Fruit fly (Drosophila melanogaster) whole organism, embryonic: Measurements from ENCODE around the gene Ppm1.

Source experiments
- Awh ChIP-seq: fragments of 200-800 bp; sonication (Bioruptor generic); IDR thresholded peaks from 2 replicates; pipeline ENCODE4, ENCODE4 v1.3.6; 2022; ENCODE audit warnings: missing biosample characterization, missing genetic modification characterization
- B-H2 ChIP-seq: fragments of 200-800 bp; sonication (Bioruptor generic); optimal IDR thresholded peaks from 2 replicates; lab custom pipeline; 2018; ENCODE audit warnings: missing biosample characterization, mild to moderate bottlenecking, missing genetic modification characterization
- CG10274 ChIP-seq: fragments of 200-800 bp; sonication (Bioruptor generic); optimal IDR thresholded peaks from 3 replicates; lab custom pipeline; 2017; ENCODE audit warnings: missing biosample characterization, mild to moderate bottlenecking, missing genetic modification characterization
- CG13894 ChIP-seq: fragments of 200-800 bp; sonication (Bioruptor generic); optimal IDR thresholded peaks from 3 replicates; lab custom pipeline; 2018; ENCODE audit warnings: missing biosample characterization, mild to moderate bottlenecking, missing genetic modification characterization, moderate library complexity
- CG14965 ChIP-seq: fragments of 200-800 bp; sonication (Bioruptor generic); optimal IDR thresholded peaks from 2 replicates; lab custom pipeline; 2016; ENCODE audit warnings: missing biosample characterization, missing genetic modification characterization, borderline replicate concordance
- CG1529 ChIP-seq: fragments of 200-800 bp; sonication (Bioruptor generic); optimal IDR thresholded peaks from 3 replicates; lab custom pipeline; 2018; ENCODE audit warnings: missing biosample characterization, missing genetic modification characterization
- CG17612 ChIP-seq: fragments of 200-800 bp; sonication (Bioruptor generic); IDR thresholded peaks from 2 replicates; pipeline ENCODE4 v1.3.6; 2022; ENCODE audit warnings: missing biosample characterization, missing genetic modification characterization
- CG18599 ChIP-seq: fragments of 200-800 bp; sonication (Bioruptor generic); optimal IDR thresholded peaks from 3 replicates; lab custom pipeline; 2017; ENCODE audit warnings: missing biosample characterization, missing genetic modification characterization, mild to moderate bottlenecking, moderate library complexity, missing genetic modification reagents
- CG18619 ChIP-seq: fragments of 200-800 bp; sonication (Bioruptor generic); optimal IDR thresholded peaks from 3 replicates; lab custom pipeline; 2017; ENCODE audit warnings: missing biosample characterization, mild to moderate bottlenecking, missing genetic modification characterization
- CG2116 ChIP-seq: fragments of 200-800 bp; sonication (Bioruptor generic); optimal IDR thresholded peaks from 3 replicates; lab custom pipeline; 2018; ENCODE audit warnings: missing biosample characterization, mild to moderate bottlenecking, missing genetic modification characterization
- CG2712 ChIP-seq: fragments of 200-800 bp; optimal IDR thresholded peaks from 3 replicates; lab custom pipeline; 2019; ENCODE audit warnings: missing biosample characterization, mild to moderate bottlenecking, missing genetic modification characterization, moderate library complexity
- CG2889 ChIP-seq: fragments of 200-800 bp; sonication (Bioruptor generic); IDR thresholded peaks from 3 replicates; pipeline ENCODE4 v1.3.6; 2022; ENCODE audit warnings: missing biosample characterization, missing genetic modification characterization
- CG30431 ChIP-seq: fragments of 200-800 bp; sonication (Bioruptor generic); optimal IDR thresholded peaks from 2 replicates; lab custom pipeline; 2017; ENCODE audit warnings: missing biosample characterization, missing genetic modification characterization
- CG3163 ChIP-seq: fragments of 200-800 bp; sonication (Bioruptor generic); optimal IDR thresholded peaks from 3 replicates; lab custom pipeline; 2016; ENCODE audit warnings: missing biosample characterization, missing genetic modification characterization
- CG32772 ChIP-seq: fragments of 200-800 bp; sonication (Bioruptor generic); IDR thresholded peaks from 2 replicates; pipeline ENCODE4 v1.3.6; 2022; ENCODE audit warnings: missing biosample characterization, missing genetic modification characterization
- CG3847 ChIP-seq: fragments of 200-800 bp; sonication (Bioruptor generic); IDR thresholded peaks from 2 replicates; pipeline ENCODE4 v1.3.6; 2022; ENCODE audit warnings: missing biosample characterization, missing genetic modification characterization
- CG7928 ChIP-seq: fragments of 200-800 bp; sonication (Bioruptor generic); optimal IDR thresholded peaks from 2 replicates; lab custom pipeline; 2017; ENCODE audit warnings: missing biosample characterization, mild to moderate bottlenecking, missing genetic modification characterization
- CG8281 ChIP-seq: fragments of 200-800 bp; sonication (Bioruptor generic); optimal IDR thresholded peaks from 2 replicates; lab custom pipeline; 2018; ENCODE audit warnings: missing biosample characterization, mild to moderate bottlenecking, missing genetic modification characterization, moderate library complexity
- CG8478 ChIP-seq: fragments of >200 bp; optimal IDR thresholded peaks from 2 replicates; lab custom pipeline; 2018
- CG9817 ChIP-seq: fragments of 200-800 bp; sonication (Bioruptor generic); optimal IDR thresholded peaks from 2 replicates; lab custom pipeline; 2018; ENCODE audit warnings: missing biosample characterization, mild to moderate bottlenecking, missing genetic modification characterization, moderate library complexity
- Dip2 ChIP-seq: fragments of 200-800 bp; sonication (Bioruptor generic); IDR thresholded peaks from 2 replicates; pipeline ENCODE4 v1.3.6; 2022; ENCODE audit warnings: missing biosample characterization, missing genetic modification characterization
- Dip3 ChIP-seq: fragments of 200-800 bp; sonication (Bioruptor generic); optimal IDR thresholded peaks from 3 replicates; lab custom pipeline; 2016; ENCODE audit warnings: missing biosample characterization, missing genetic modification characterization
- Dll ChIP-seq: fragments of 200-800 bp; sonication (Bioruptor generic); IDR thresholded peaks from 4 replicates; pipeline ENCODE4 v1.3.6; 2022; ENCODE audit warnings: missing biosample characterization, missing genetic modification characterization; ENCODE audit not compliant: partially characterized antibody
- Ets65A ChIP-seq: fragments of 200-800 bp; sonication (Bioruptor generic); peaks from one replicate; lab custom pipeline; 2016; ENCODE audit warnings: missing biosample characterization, missing genetic modification characterization
- Fer1 ChIP-seq: fragments of 200-800 bp; sonication (Bioruptor generic); optimal IDR thresholded peaks from 2 replicates; lab custom pipeline; 2017; ENCODE audit warnings: missing biosample characterization, mild to moderate bottlenecking, missing genetic modification characterization
- Fer2 ChIP-seq: fragments of 200-800 bp; sonication (Bioruptor generic); optimal IDR thresholded peaks from 2 replicates; lab custom pipeline; 2018; ENCODE audit warnings: missing biosample characterization, mild to moderate bottlenecking, missing genetic modification characterization, moderate library complexity
- HLHmδ ChIP-seq: fragments of 200-800 bp; sonication (Bioruptor generic); optimal IDR thresholded peaks from 2 replicates; lab custom pipeline; 2018; ENCODE audit warnings: missing biosample characterization, mild to moderate bottlenecking, missing genetic modification characterization, moderate library complexity
- Meics ChIP-seq: fragments of 200-800 bp; sonication (Bioruptor generic); optimal IDR thresholded peaks from 2 replicates; lab custom pipeline; 2017; ENCODE audit warnings: missing biosample characterization, mild to moderate bottlenecking, missing genetic modification characterization
- Myb ChIP-seq: fragments of 200-800 bp; sonication (Bioruptor generic); optimal IDR thresholded peaks from 2 replicates; lab custom pipeline; 2016; ENCODE audit warnings: missing biosample characterization, missing genetic modification characterization
- Nf-YB ChIP-seq: fragments of 200-800 bp; sonication (Bioruptor generic); optimal IDR thresholded peaks from 3 replicates; lab custom pipeline; 2019; ENCODE audit warnings: missing biosample characterization, mild to moderate bottlenecking, missing genetic modification characterization, moderate library complexity
- NfI ChIP-seq: fragments of 200-800 bp; sonication (Bioruptor generic); optimal IDR thresholded peaks from 3 replicates; lab custom pipeline; 2018; ENCODE audit warnings: missing biosample characterization, mild to moderate bottlenecking, missing genetic modification characterization, moderate library complexity
- Usf ChIP-seq: fragments of 200-800 bp; sonication (Bioruptor generic); optimal IDR thresholded peaks from 2 replicates; lab custom pipeline; 2017; ENCODE audit warnings: missing genotype, missing biosample characterization, missing genetic modification characterization
- az2 ChIP-seq: fragments of 200-800 bp; sonication (Bioruptor generic); optimal IDR thresholded peaks from 3 replicates; lab custom pipeline; 2016; ENCODE audit warnings: missing biosample characterization, missing genetic modification characterization
- dmrt11E ChIP-seq: fragments of 200-800 bp; sonication (Bioruptor generic); optimal IDR thresholded peaks from 3 replicates; lab custom pipeline; 2018; ENCODE audit warnings: missing biosample characterization, mild to moderate bottlenecking, missing genetic modification characterization, moderate library complexity
- emc ChIP-seq: fragments of 200-800 bp; sonication (Bioruptor generic); optimal IDR thresholded peaks from 2 replicates; lab custom pipeline; 2016; ENCODE audit warnings: missing biosample characterization, missing genetic modification characterization
- gce ChIP-seq: fragments of 200-800 bp; sonication (Bioruptor generic); IDR thresholded peaks from 3 replicates; pipeline ENCODE4 v1.3.6; 2022; ENCODE audit warnings: missing biosample characterization, missing genetic modification characterization
- gem ChIP-seq: fragments of 200-800 bp; sonication (Bioruptor generic); optimal IDR thresholded peaks from 2 replicates; lab custom pipeline; 2019; ENCODE audit warnings: missing biosample characterization, mild to moderate bottlenecking, missing genetic modification characterization, moderate library complexity
- inv ChIP-seq: fragments of 200-800 bp; sonication (Bioruptor generic); IDR thresholded peaks from 2 replicates; pipeline ENCODE4 v1.3.6; 2022; ENCODE audit warnings: missing biosample characterization, missing genetic modification characterization; ENCODE audit not compliant: partially characterized antibody
- kay ChIP-seq: fragments of 200-800 bp; sonication (Bioruptor generic); optimal IDR thresholded peaks from 2 replicates; lab custom pipeline; 2016; ENCODE audit warnings: missing biosample characterization, missing genetic modification characterization
- mam ChIP-seq: fragments of 200-800 bp; sonication (Bioruptor generic); optimal IDR thresholded peaks from 3 replicates; lab custom pipeline; 2016; ENCODE audit warnings: missing biosample characterization, missing genetic modification characterization
- nmo ChIP-seq: fragments of 200-800 bp; sonication (Bioruptor generic); optimal IDR thresholded peaks from 2 replicates; lab custom pipeline; 2018; ENCODE audit warnings: missing biosample characterization, mild to moderate bottlenecking, missing genetic modification characterization, moderate library complexity
- org-1 ChIP-seq: fragments of 200-800 bp; sonication (Bioruptor generic); optimal IDR thresholded peaks from 2 replicates; lab custom pipeline; 2017; ENCODE audit warnings: missing biosample characterization, missing genetic modification characterization
- p53 ChIP-seq: fragments of 200-800 bp; sonication (Bioruptor generic); optimal IDR thresholded peaks from 2 replicates; lab custom pipeline; 2016; ENCODE audit warnings: missing biosample characterization, missing genetic modification characterization
- pan ChIP-seq, 4 experiments: fragments of >200 bp in 3 of 4; fragments of 200-800 bp in 1 of 4; sonication (Bioruptor generic) in 1 of 4; optimal IDR thresholded peaks in 3 of 4; IDR thresholded peaks in 1 of 4; 2 replicates each; pipeline versions ENCODE4 v1.3.6 to Lab custom; 2017 to 2022; ENCODE audit warnings: missing biosample characterization in 2 of 4, missing genetic modification characterization in 2 of 4, mixed read lengths in 1 of 4
- repo ChIP-seq: fragments of 200-800 bp; sonication (Bioruptor generic); optimal IDR thresholded peaks from 2 replicates; lab custom pipeline; 2016; ENCODE audit warnings: missing biosample characterization, missing genetic modification characterization
- salm ChIP-seq: fragments of 200-800 bp; sonication (Bioruptor generic); optimal IDR thresholded peaks from 2 replicates; lab custom pipeline; 2018; ENCODE audit warnings: missing biosample characterization, mild to moderate bottlenecking, missing genetic modification characterization
- seq ChIP-seq: fragments of 200-800 bp; sonication (Bioruptor generic); IDR thresholded peaks from 2 replicates; pipeline ENCODE4 v1.3.6; 2022; ENCODE audit warnings: missing biosample characterization, missing genetic modification characterization
- sim ChIP-seq: fragments of 200-800 bp; sonication (Bioruptor generic); IDR thresholded peaks from 2 replicates; pipeline ENCODE4 v1.3.6; 2022; ENCODE audit warnings: missing biosample characterization, missing genetic modification characterization
- so ChIP-seq: fragments of 200-800 bp; sonication (Bioruptor generic); IDR thresholded peaks from 3 replicates; pipeline ENCODE4 v1.3.6; 2022; ENCODE audit warnings: missing biosample characterization, missing genetic modification characterization
- ssp ChIP-seq: fragments of 200-800 bp; sonication (Bioruptor generic); IDR thresholded peaks from 2 replicates; pipeline ENCODE4 v1.3.6; 2022; ENCODE audit warnings: missing biosample characterization, missing genetic modification characterization

Ppm1 gene

dm6 chr3L:622357-622834, 41.3 kb downstream of the Ppm1 start (continued):
- TF ChIP-seq Usf (peak; percentile 27), p53 (GFP tag; lab: Kevin White, UChicago) (no peak), kay (GFP tag; lab: Kevin White, UChicago) (peak; percentile 13), CG14965 (GFP tag; lab: Kevin White, UChicago) (no peak), CG1529 (GFP tag; lab: Kevin White, UChicago) (peak; percentile 15), ssp (GFP tag; lab: Robert Waterston, UW) (0 out of 2 replicates have a peak, but pooled peaks have one; percentile 9), pan (optimal IDR thresholded peaks at IDR 0.05; lab: Kevin White, UChicago) (no peak), pan (GFP tag; optimal IDR thresholded peaks at IDR 0.05 in 1 of 2, IDR thresholded peaks at IDR 0.05 in 1 of 2) (no peak), CG17612 (GFP tag; lab: Robert Waterston, UW) (no peak), CG8478 (lab: Kevin White, UChicago) (no peak)

dm6 chr3L:623556-623955, 42.4 kb downstream of the Ppm1 start:
- TF ChIP-seq CG7928 (GFP tag; lab: Kevin White, UChicago) (no peak), CG32772 (GFP tag; lab: Robert Waterston, UW) (peak; percentile 45; the same call in 1 of the 2 replicates), CG3847 (no peak), Fer2 (tag; lab: Kevin White, UChicago) (no peak), CG10274 (GFP tag; lab: Kevin White, UChicago) (no peak), org-1 (no peak), Dip3 (GFP tag; lab: Kevin White, UChicago) (no peak), CG18599 (GFP tag; lab: Kevin White, UChicago) (no peak), mam (GFP tag; lab: Kevin White, UChicago) (no peak), Meics (GFP tag; lab: Kevin White, UChicago) (no peak), CG2889 (GFP tag; lab: Robert Waterston, UW) (no peak), so (GFP tag; lab: Robert Waterston, UW) (no peak), Fer1 (GFP tag; lab: Kevin White, UChicago) (no peak), Myb (GFP tag; lab: Kevin White, UChicago) (no peak), CG2712 (tag; lab: Kevin White, UChicago) (peak; percentile 70), repo (no peak), sim (GFP tag; lab: Robert Waterston, UW) (no peak), CG3163 (GFP tag; lab: Kevin White, UChicago) (no peak), gce (no peak), CG8281 (tag; lab: Kevin White, UChicago) (no peak), seq (GFP tag; lab: Robert Waterston, UW) (no peak), CG17612 (GFP tag; lab: Robert Waterston, UW) (no peak), az2 (GFP tag; lab: Kevin White, UChicago) (peak; percentile 19), B-H2 (GFP tag; lab: Kevin White, UChicago) (no peak), HLHmδ (no peak), gem (tag; lab: Kevin White, UChicago) (peak; percentile 47), NfI (peak; percentile 10), CG13894 (tag; lab: Kevin White, UChicago) (no peak), inv (GFP tag; lab: Robert Waterston, UW) (no peak), CG2116 (GFP tag; lab: Kevin White, UChicago) (no peak), CG9817 (tag; lab: Kevin White, UChicago) (no peak), Dll (GFP tag; lab: Robert Waterston, UW) (no peak), Ets65A (GFP tag; lab: Kevin White, UChicago) (no peak), Nf-YB (GFP tag; lab: Kevin White, UChicago) (no peak), salm (tag; lab: Kevin White, UChicago) (no peak), CG30431 (GFP tag; lab: Kevin White, UChicago) (no peak), nmo (GFP tag; lab: Kevin White, UChicago) (peak; percentile 31), dmrt11E (tag; lab: Kevin White, UChicago) (peak; percentile 68), Dip2 (no peak), Awh (no peak), p53 (GFP tag; lab: Kevin White, UChicago) (no peak), CG18619 (GFP tag; lab: Kevin White, UChicago) (no peak), emc (GFP tag; lab: Kevin White, UChicago) (no peak)
